Fruit fly (Drosophila melanogaster) whole organism, embryonic: ENCODE measurements around the gene CG13059.

ENCODE experiments used
- Atf3 ChIP-seq: fragments of 200-800 bp; sonication (Bioruptor generic); optimal IDR thresholded peaks from 3 replicates; lab custom pipeline; 2016; ENCODE audit warnings: missing biosample characterization, missing genetic modification characterization
- CG10209 ChIP-seq: fragments of 200-800 bp; sonication (Bioruptor generic); optimal IDR thresholded peaks from 3 replicates; lab custom pipeline; 2017; ENCODE audit warnings: missing biosample characterization, mild to moderate bottlenecking, missing genetic modification characterization, missing genetic modification reagents
- CG12219 ChIP-seq: fragments of 200-800 bp; sonication (Bioruptor generic); optimal IDR thresholded peaks from 3 replicates; lab custom pipeline; 2018; ENCODE audit warnings: missing biosample characterization, mild to moderate bottlenecking, missing genetic modification characterization
- CG12942 ChIP-seq: fragments of 200-800 bp; sonication (Bioruptor generic); optimal IDR thresholded peaks from 3 replicates; lab custom pipeline; 2016; ENCODE audit warnings: missing biosample characterization, missing genetic modification characterization
- CG15073 ChIP-seq: fragments of 200-800 bp; sonication (Bioruptor generic); optimal IDR thresholded peaks from 2 replicates; lab custom pipeline; 2016; ENCODE audit warnings: missing biosample characterization, missing genetic modification characterization
- CG17912 ChIP-seq: fragments of 200-800 bp; sonication (Bioruptor generic); optimal IDR thresholded peaks from 2 replicates; lab custom pipeline; 2018; ENCODE audit warnings: missing biosample characterization, mild to moderate bottlenecking, missing genetic modification characterization
- CG2202 ChIP-seq: fragments of 200-800 bp; sonication (Bioruptor generic); optimal IDR thresholded peaks from 2 replicates; lab custom pipeline; 2018; ENCODE audit warnings: missing biosample characterization, mild to moderate bottlenecking, missing genetic modification characterization
- CG2875 ChIP-seq: fragments of 200-800 bp; sonication (Bioruptor generic); optimal IDR thresholded peaks from 2 replicates; lab custom pipeline; 2017; ENCODE audit warnings: missing biosample characterization, mild to moderate bottlenecking, missing genetic modification characterization, missing genetic modification reagents
- CG30403 ChIP-seq: fragments of 200-800 bp; sonication (Bioruptor generic); optimal IDR thresholded peaks from 3 replicates; lab custom pipeline; 2016; ENCODE audit warnings: missing biosample characterization, missing genetic modification characterization
- CG31388 ChIP-seq: fragments of 200-800 bp; sonication (Bioruptor generic); optimal IDR thresholded peaks from 2 replicates; lab custom pipeline; 2016; ENCODE audit warnings: missing biosample characterization, missing genetic modification characterization
- CG3847 ChIP-seq: fragments of 200-800 bp; sonication (Bioruptor generic); IDR thresholded peaks from 2 replicates; pipeline ENCODE4 v1.3.6; 2022; ENCODE audit warnings: missing biosample characterization, missing genetic modification characterization
- CG4282 ChIP-seq: fragments of 200-800 bp; sonication (Bioruptor generic); optimal IDR thresholded peaks from 2 replicates; lab custom pipeline; 2016; ENCODE audit warnings: missing biosample characterization, missing genetic modification characterization
- CG5953 ChIP-seq: fragments of 200-800 bp; sonication (Bioruptor generic); IDR thresholded peaks from 2 replicates; pipeline ENCODE4 v1.3.6; 2022; ENCODE audit warnings: missing biosample characterization, missing genetic modification characterization
- CG8478 ChIP-seq: fragments of >200 bp; optimal IDR thresholded peaks from 2 replicates; lab custom pipeline; 2018
- Dad ChIP-seq: fragments of 200-800 bp; sonication (Bioruptor generic); optimal IDR thresholded peaks from 3 replicates; lab custom pipeline; 2016; ENCODE audit warnings: missing biosample characterization, missing genetic modification characterization
- Dll ChIP-seq: fragments of 200-800 bp; sonication (Bioruptor generic); IDR thresholded peaks from 4 replicates; pipeline ENCODE4 v1.3.6; 2022; ENCODE audit warnings: missing biosample characterization, missing genetic modification characterization; ENCODE audit not compliant: partially characterized antibody
- E2f2 ChIP-seq: fragments of 200-800 bp; sonication (Bioruptor generic); IDR thresholded peaks from 2 replicates; pipeline ENCODE4 v1.3.6; 2022; ENCODE audit warnings: missing biosample characterization, missing genetic modification characterization
- Gsc ChIP-seq: fragments of 200-800 bp; sonication (Bioruptor generic); IDR thresholded peaks from 2 replicates; pipeline ENCODE4 v1.3.6; 2022; ENCODE audit warnings: missing biosample characterization, missing genetic modification characterization
- HHEX ChIP-seq: fragments of 200-800 bp; sonication (Bioruptor generic); optimal IDR thresholded peaks from 3 replicates; lab custom pipeline; 2017; ENCODE audit warnings: missing biosample characterization, mild to moderate bottlenecking, missing genetic modification characterization, missing genetic modification reagents
- HLHmδ ChIP-seq: fragments of 200-800 bp; sonication (Bioruptor generic); optimal IDR thresholded peaks from 2 replicates; lab custom pipeline; 2018; ENCODE audit warnings: missing biosample characterization, mild to moderate bottlenecking, missing genetic modification characterization, moderate library complexity
- Hr3 ChIP-seq: fragments of 200-800 bp; sonication (Bioruptor generic); optimal IDR thresholded peaks from 3 replicates; lab custom pipeline; 2016; ENCODE audit warnings: missing biosample characterization, missing genetic modification characterization
- Hr51 ChIP-seq, 2 experiments: fragments of 200-800 bp; sonication (Bioruptor generic); optimal IDR thresholded peaks; 2 replicates in 1 of 2; 3 replicates in 1 of 2; lab custom pipeline; 2016 to 2018; ENCODE audit warnings: missing biosample characterization in 2 of 2, missing genetic modification characterization in 2 of 2, mild to moderate bottlenecking in 1 of 2, moderate library complexity in 1 of 2
- Kr ChIP-seq: fragments of 200-800 bp; sonication (Bioruptor generic); optimal IDR thresholded peaks from 2 replicates; lab custom pipeline; 2017; ENCODE audit warnings: missing biosample characterization, mild to moderate bottlenecking, missing genetic modification characterization
- MBD-R2 ChIP-seq: fragments of 200-800 bp; sonication (Bioruptor generic); IDR thresholded peaks from 2 replicates; pipeline ENCODE4 v1.3.6; 2022; ENCODE audit warnings: missing biosample characterization, missing genetic modification characterization
- MESR4 ChIP-seq: fragments of 200-800 bp; sonication (Bioruptor generic); optimal IDR thresholded peaks from 2 replicates; lab custom pipeline; 2018; ENCODE audit warnings: missing biosample characterization, mild to moderate bottlenecking, missing genetic modification characterization, moderate library complexity
- MTF-1 ChIP-seq: fragments of 200-800 bp; sonication (Bioruptor generic); optimal IDR thresholded peaks from 2 replicates; lab custom pipeline; 2018; ENCODE audit warnings: missing biosample characterization, mild to moderate bottlenecking, missing genetic modification characterization, borderline replicate concordance
- Poxn ChIP-seq: fragments of 200-800 bp; sonication (Bioruptor generic); IDR thresholded peaks from 2 replicates; pipeline ENCODE4 v1.3.6; 2022; ENCODE audit warnings: missing biosample characterization, missing genetic modification characterization
- Ravus ChIP-seq: fragments of 200-800 bp; sonication (Bioruptor generic); IDR thresholded peaks from 2 replicates; pipeline ENCODE4 v1.3.6; 2022; ENCODE audit warnings: missing biosample characterization, missing genetic modification characterization
- Stat92E ChIP-seq, 3 experiments: fragments of >200 bp in 2 of 3; fragments of 200-800 bp in 1 of 3; sonication (Bioruptor generic) in 1 of 3; optimal IDR thresholded peaks; 2 replicates each; lab custom pipeline; 2017 to 2019; ENCODE audit warnings: missing biosample characterization in 3 of 3, missing genetic modification characterization in 3 of 3, mild to moderate bottlenecking in 1 of 3, moderate library complexity in 1 of 3
- TFAM ChIP-seq: fragments of 200-800 bp; sonication (Bioruptor generic); optimal IDR thresholded peaks from 2 replicates; lab custom pipeline; 2017; ENCODE audit warnings: missing biosample characterization, missing genetic modification characterization, inconsistent platforms
- bowl ChIP-seq: fragments of 200-800 bp; sonication (Bioruptor generic); IDR thresholded peaks from 2 replicates; pipeline ENCODE4 v1.3.6; 2022; ENCODE audit warnings: missing biosample characterization, missing genetic modification characterization
- chm ChIP-seq: fragments of 200-800 bp; sonication (Bioruptor generic); IDR thresholded peaks from 2 replicates; pipeline ENCODE4 v1.3.6; 2022; ENCODE audit warnings: missing biosample characterization, missing genetic modification characterization
- esg ChIP-seq: fragments of 200-800 bp; sonication (Bioruptor generic); conservative IDR thresholded peaks from 2 replicates; pipeline ENCODE4 v1.3.6; 2022; ENCODE audit warnings: missing biosample characterization, missing genetic modification characterization
- eve ChIP-seq, 2 experiments: fragments of >200 bp; optimal IDR thresholded peaks; 2 replicates each; lab custom pipeline; 2017; ENCODE audit warnings: missing biosample characterization in 2 of 2, missing genetic modification characterization in 2 of 2
- fd64A ChIP-seq: fragments of 200-800 bp; sonication (Bioruptor generic); optimal IDR thresholded peaks from 3 replicates; lab custom pipeline; 2018; ENCODE audit warnings: missing biosample characterization, mild to moderate bottlenecking, missing genetic modification characterization
- gce ChIP-seq: fragments of 200-800 bp; sonication (Bioruptor generic); IDR thresholded peaks from 3 replicates; pipeline ENCODE4 v1.3.6; 2022; ENCODE audit warnings: missing biosample characterization, missing genetic modification characterization
- oc ChIP-seq: fragments of 200-800 bp; sonication (Bioruptor generic); optimal IDR thresholded peaks from 2 replicates; lab custom pipeline; 2018; ENCODE audit warnings: missing biosample characterization, mild to moderate bottlenecking, missing genetic modification characterization, moderate library complexity
- pho ChIP-seq: fragments of 200-800 bp; sonication (Bioruptor generic); optimal IDR thresholded peaks from 2 replicates; lab custom pipeline; 2016; ENCODE audit warnings: missing biosample characterization, missing genetic modification characterization
- psq ChIP-seq: fragments of 200-800 bp; sonication (Bioruptor generic); optimal IDR thresholded peaks from 2 replicates; lab custom pipeline; 2017; ENCODE audit warnings: missing biosample characterization, missing genetic modification characterization
- repo ChIP-seq: fragments of 200-800 bp; sonication (Bioruptor generic); optimal IDR thresholded peaks from 2 replicates; lab custom pipeline; 2016; ENCODE audit warnings: missing biosample characterization, missing genetic modification characterization
- shn ChIP-seq: fragments of 200-800 bp; sonication (Bioruptor generic); optimal IDR thresholded peaks from 3 replicates; lab custom pipeline; 2016; ENCODE audit warnings: missing biosample characterization, missing genetic modification characterization
- sna ChIP-seq: fragments of 200-800 bp; sonication (Bioruptor generic); IDR thresholded peaks from 2 replicates; pipeline ENCODE4 v1.3.6; 2022; ENCODE audit warnings: missing biosample characterization, missing genetic modification characterization; ENCODE audit not compliant: partially characterized antibody
- tna ChIP-seq: fragments of 200-800 bp; sonication (Bioruptor generic); IDR thresholded peaks from 2 replicates; pipeline ENCODE4 v1.3.6; 2022; ENCODE audit warnings: missing biosample characterization, missing genetic modification characterization; ENCODE audit not compliant: partially characterized antibody
- tup ChIP-seq: fragments of 200-800 bp; sonication (Bioruptor generic); optimal IDR thresholded peaks from 2 replicates; lab custom pipeline; 2016; ENCODE audit warnings: missing biosample characterization, mild to moderate bottlenecking, missing genetic modification characterization, moderate library complexity
- twi ChIP-seq: fragments of 200-800 bp; optimal IDR thresholded peaks from 2 replicates; lab custom pipeline; 2019; ENCODE audit warnings: missing biosample characterization, mild to moderate bottlenecking, missing genetic modification characterization, moderate library complexity
- vvl ChIP-seq: fragments of 200-800 bp; sonication (Bioruptor generic); IDR thresholded peaks from 2 replicates; pipeline ENCODE4 v1.3.6; 2022; ENCODE audit warnings: missing biosample characterization, missing genetic modification characterization

Gene CG13059

dm6 chr3L:16289067-16289466 lies 34.4 kb upstream of the CG13059 start (continued):
- TF ChIP-seq Dll (no peak), MTF-1 (GFP tag; lab: Kevin White, UChicago) (no peak), CG3847 (no peak), CG10209 (peak; percentile 23), fd64A (GFP tag; lab: Kevin White, UChicago) (no peak), tup (GFP tag; lab: Kevin White, UChicago) (no peak), MBD-R2 (GFP tag; lab: Robert Waterston, UW) (no peak), vvl (GFP tag; lab: Robert Waterston, UW) (peak; percentile 40; the same call in 1 of the 2 replicates), CG15073 (GFP tag; lab: Kevin White, UChicago) (no peak), bowl (GFP tag; lab: Robert Waterston, UW) (no peak), eve (GFP tag; optimal IDR thresholded peaks at IDR 0.05; lab: Kevin White, UChicago) (no peak), tna (GFP tag; lab: Robert Waterston, UW) (no peak), Stat92E (GFP tag; optimal IDR thresholded peaks at IDR 0.05; lab: Kevin White, UChicago) (no peak), CG30403 (GFP tag; lab: Kevin White, UChicago) (peak; percentile 48), CG12942 (GFP tag; lab: Kevin White, UChicago) (no peak), chm (GFP tag; lab: Robert Waterston, UW) (no peak), MESR4 (GFP tag; lab: Kevin White, UChicago) (no peak), Dad (GFP tag; lab: Kevin White, UChicago) (no peak), CG5953 (no peak), E2f2 (GFP tag; lab: Robert Waterston, UW) (peak; percentile 22; the same call in 1 of the 2 replicates), CG2202 (tag; lab: Kevin White, UChicago) (no peak), oc (tag; lab: Kevin White, UChicago) (no peak), Ravus (GFP tag; lab: Robert Waterston, UW) (no peak), psq (GFP tag; lab: Kevin White, UChicago) (no peak), CG8478 (no peak), twi (tag; lab: Kevin White, UChicago) (no peak), HHEX (no peak), esg (GFP tag; lab: Robert Waterston, UW) (peak; percentile 64; the same call in 1 of the 2 replicates), Kr (GFP tag; lab: Kevin White, UChicago) (no peak), CG2875 (GFP tag; lab: Kevin White, UChicago) (no peak), CG12219 (GFP tag; lab: Kevin White, UChicago) (no peak), TFAM (no peak), Atf3 (no peak), shn (GFP tag; lab: Kevin White, UChicago) (no peak), Gsc (no peak), HLHmδ (no peak), gce (no peak), Hr3 (GFP tag; lab: Kevin White, UChicago) (peak; percentile 24), pho (GFP tag; lab: Kevin White, UChicago) (no peak), sna (GFP tag; lab: Robert Waterston, UW) (no peak), Hr51 (GFP tag; optimal IDR thresholded peaks at IDR 0.05; lab: Kevin White, UChicago) (peak in 1 of 2 experiments; percentile 69), repo (GFP tag; lab: Kevin White, UChicago) (no peak), CG31388 (GFP tag; lab: Kevin White, UChicago) (no peak), CG17912 (no peak), CG4282 (GFP tag; lab: Kevin White, UChicago) (no peak), Poxn (GFP tag; lab: Robert Waterston, UW) (no peak)
